Worm (Caenorhabditis elegans): ENCODE measurements around the gene C34C12.1.

ce11 chrIII:3425438-3425837, 28.7 kb upstream of the C34C12.1 start, which contains the start of gene metl-18:
- TF ChIP-seq ztf-11 (tag; optimal IDR thresholded peaks at IDR 0.05) (no peak), nhr-237 (tag; optimal IDR thresholded peaks at IDR 0.05) (no peak), elt-1 (tag; optimal IDR thresholded peaks at IDR 0.05; ENCODE audit: borderline replicate concordance, insufficient read depth) (no peak)

Measured in whole organism, mixed stage, embryonic.